Worm (Caenorhabditis elegans) whole organism, L2 larva: ENCODE measurements around the gene hsp-1.

Source experiments
- blmp-1 ChIP-seq: sonication (generic microtip); optimal IDR thresholded peaks from 2 replicates; lab custom pipeline; 2017; ENCODE audit warnings: missing genetic modification characterization, mild to moderate bottlenecking, missing compliant biosample characterization, antibody characterized with exemption, moderate library complexity; ENCODE audit not compliant: insufficient read depth
- dmd-4 ChIP-seq: sonication (generic microtip); optimal IDR thresholded peaks from 2 replicates; lab custom pipeline; 2017; ENCODE audit warnings: missing biosample characterization, missing genetic modification characterization
- lin-13 ChIP-seq: fragments of 150-350 bp; optimal IDR thresholded peaks from 2 replicates; lab custom pipeline; 2014; ENCODE audit warnings: missing biosample characterization, missing genetic modification reagents, missing genetic modification characterization
- lin-39 ChIP-seq: fragments of 150-350 bp; optimal IDR thresholded peaks from 2 replicates; lab custom pipeline; 2014; ENCODE audit warnings: missing biosample characterization, missing genetic modification reagents, missing genetic modification characterization

DNA sequence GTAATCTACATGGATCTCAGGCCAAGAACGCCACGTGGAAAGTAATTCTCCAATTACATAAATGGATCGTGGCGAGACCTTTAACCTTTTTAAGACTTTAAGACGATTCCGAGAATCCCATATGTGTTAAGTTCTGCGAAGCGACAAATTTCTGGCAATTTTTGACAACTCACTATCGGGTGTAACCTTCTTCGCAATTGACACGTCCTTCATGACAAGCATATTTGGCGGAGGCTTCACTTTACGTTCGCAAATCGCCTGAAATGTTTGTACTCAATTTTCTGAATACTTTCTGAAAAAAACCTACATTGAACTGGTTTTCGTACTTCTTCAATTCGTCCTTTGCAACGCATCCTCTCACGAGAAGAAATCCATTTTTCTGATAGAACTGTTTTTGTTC is 19.9 kb upstream of the hsp-1 start:
- TF ChIP-seq dmd-4 (tag; lab: Kevin White, UChicago) = no peak
- no peak for TF ChIP-seq blmp-1 (tag; lab: Kevin White, UChicago)
- no peak for TF ChIP-seq lin-39 (tag; lab: Kevin White, UChicago)
- no peak for TF ChIP-seq lin-13 (GFP tag; lab: Kevin White, UChicago)
